Fruit fly (Drosophila melanogaster): ENCODE measurements around the gene nbs.

DNA sequence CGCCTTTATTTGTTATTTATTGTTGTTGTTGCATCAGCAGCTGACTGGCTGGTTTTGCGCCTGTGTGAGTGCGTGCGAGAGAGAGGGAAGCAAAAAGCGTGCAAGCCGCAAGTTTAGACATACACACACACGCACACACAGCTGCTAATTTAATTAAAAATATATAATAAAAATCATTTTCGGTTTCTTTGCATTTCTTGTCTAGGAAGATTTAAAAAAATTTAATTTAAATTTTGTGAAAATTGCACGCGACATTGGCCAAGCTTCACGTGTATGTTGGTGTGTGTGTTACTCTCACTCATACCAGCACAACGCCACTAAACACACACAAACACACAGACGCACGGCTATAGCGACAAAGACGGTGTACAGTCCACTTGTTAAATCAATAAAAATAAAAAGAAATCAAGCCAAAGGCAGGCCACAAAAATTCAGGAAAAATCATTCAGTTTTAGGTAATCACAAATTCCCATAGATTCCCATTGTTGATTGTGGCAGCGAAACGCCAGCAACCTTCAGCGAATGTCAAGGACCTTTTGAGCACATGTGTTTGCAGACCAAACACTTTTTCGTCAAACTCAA lies 29.4 kb downstream of the nbs start:
- TF ChIP-seq CG8478 (optimal IDR thresholded peaks at IDR 0.05) (no peak), CTCF (optimal IDR thresholded peaks at IDR 0.05) (no peak)
